Fruit fly (Drosophila melanogaster): Measurements from ENCODE around the gene Caper.

DNA sequence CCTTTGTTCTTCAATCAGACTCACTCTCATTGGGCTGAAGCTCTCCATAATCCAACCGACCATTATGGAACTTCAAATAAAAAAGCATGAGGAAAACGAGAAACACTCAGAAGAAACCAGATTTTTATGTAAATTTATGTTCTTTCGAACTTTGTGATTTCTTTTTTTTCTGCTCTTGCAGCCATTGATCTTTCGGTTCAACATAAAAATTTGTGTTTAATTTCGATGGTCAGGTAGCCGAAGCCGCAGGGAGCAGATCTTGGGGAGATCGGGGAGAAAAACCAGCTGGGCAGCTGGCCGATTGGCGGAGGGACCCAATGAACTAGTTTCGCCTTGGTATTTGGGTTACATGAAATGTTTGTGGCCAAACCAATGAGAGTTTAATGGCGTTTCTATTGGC, 28.2 kb upstream of the Caper start:
- TF ChIP-seq insv (optimal IDR thresholded peaks at IDR 0.05) = no peak
- no peak for TF ChIP-seq psq (optimal IDR thresholded peaks at IDR 0.05)
- no peak for TF ChIP-seq h (optimal IDR thresholded peaks at IDR 0.05)
